Fruit fly (Drosophila melanogaster) whole organism, embryonic: ENCODE measurements around the gene gro.

Experiments
- Abd-B ChIP-seq: fragments of 200-800 bp; sonication (Bioruptor generic); optimal IDR thresholded peaks from 2 replicates; lab custom pipeline; 2018; ENCODE audit warnings: missing biosample characterization, mild to moderate bottlenecking, missing genetic modification characterization, moderate library complexity
- CG10366 ChIP-seq: fragments of 200-800 bp; sonication (Bioruptor generic); IDR thresholded peaks from 2 replicates; pipeline ENCODE4 v1.3.6; 2022; ENCODE audit warnings: missing biosample characterization, missing genetic modification characterization
- CG11504 ChIP-seq: fragments of 200-800 bp; sonication (Bioruptor generic); optimal IDR thresholded peaks from 3 replicates; lab custom pipeline; 2019; ENCODE audit warnings: missing biosample characterization, mild to moderate bottlenecking, missing genetic modification characterization, moderate library complexity
- CG12391 ChIP-seq: fragments of 200-800 bp; sonication (Bioruptor generic); optimal IDR thresholded peaks from 3 replicates; lab custom pipeline; 2018; ENCODE audit warnings: missing biosample characterization, mild to moderate bottlenecking, missing genetic modification characterization, moderate library complexity
- CG16815 ChIP-seq: fragments of 200-800 bp; sonication (Bioruptor generic); optimal IDR thresholded peaks from 3 replicates; lab custom pipeline; 2017; ENCODE audit warnings: missing biosample characterization, mild to moderate bottlenecking, missing genetic modification characterization
- CG17328 ChIP-seq: fragments of 200-800 bp; sonication (Bioruptor generic); IDR thresholded peaks from 2 replicates; pipeline ENCODE4 v1.3.6; 2022; ENCODE audit warnings: missing biosample characterization, missing genetic modification characterization
- CG32532 ChIP-seq: fragments of 200-800 bp; sonication (Bioruptor generic); IDR thresholded peaks from 2 replicates; pipeline ENCODE4 v1.3.6; 2022; ENCODE audit warnings: missing biosample characterization, missing genetic modification characterization
- CG33213 ChIP-seq: fragments of 200-800 bp; sonication (Bioruptor generic); optimal IDR thresholded peaks from 3 replicates; lab custom pipeline; 2016; ENCODE audit warnings: missing biosample characterization, missing genetic modification characterization
- CG34376 ChIP-seq: fragments of 200-800 bp; sonication (Bioruptor generic); optimal IDR thresholded peaks from 2 replicates; lab custom pipeline; 2018; ENCODE audit warnings: missing biosample characterization, mild to moderate bottlenecking, missing genetic modification characterization
- CG34422 ChIP-seq: fragments of 200-800 bp; sonication (Bioruptor generic); IDR thresholded peaks from 3 replicates; pipeline ENCODE4 v1.3.6; 2022; ENCODE audit warnings: missing biosample characterization, missing genetic modification characterization
- CG3726 ChIP-seq: fragments of 200-800 bp; sonication (Bioruptor generic); IDR thresholded peaks from 3 replicates; pipeline ENCODE4, ENCODE4 v1.3.6; 2022; ENCODE audit warnings: missing biosample characterization, missing genetic modification characterization
- CG4282 ChIP-seq: fragments of 200-800 bp; sonication (Bioruptor generic); optimal IDR thresholded peaks from 2 replicates; lab custom pipeline; 2016; ENCODE audit warnings: missing biosample characterization, missing genetic modification characterization
- CG4404 ChIP-seq: fragments of 200-800 bp; sonication (Bioruptor generic); IDR thresholded peaks from 2 replicates; pipeline ENCODE4 v1.3.6; 2022; ENCODE audit warnings: missing biosample characterization, missing genetic modification characterization
- CG4424 ChIP-seq: fragments of 200-800 bp; sonication (Bioruptor generic); optimal IDR thresholded peaks from 3 replicates; lab custom pipeline; 2016; ENCODE audit warnings: missing biosample characterization, missing genetic modification characterization
- CG6689 ChIP-seq: fragments of 200-800 bp; sonication (Bioruptor generic); IDR thresholded peaks from 2 replicates; pipeline ENCODE4 v1.3.6; 2022; ENCODE audit warnings: missing biosample characterization, missing genetic modification characterization
- CG6854 ChIP-seq: fragments of 200-800 bp; sonication (Bioruptor generic); optimal IDR thresholded peaks from 3 replicates; lab custom pipeline; 2017; ENCODE audit warnings: missing biosample characterization, mild to moderate bottlenecking, missing genetic modification characterization
- CG9797 ChIP-seq: fragments of 200-800 bp; sonication (Bioruptor generic); optimal IDR thresholded peaks from 3 replicates; lab custom pipeline; 2018; ENCODE audit warnings: missing biosample characterization, mild to moderate bottlenecking, missing genetic modification characterization
- CG9817 ChIP-seq: fragments of 200-800 bp; sonication (Bioruptor generic); optimal IDR thresholded peaks from 2 replicates; lab custom pipeline; 2018; ENCODE audit warnings: missing biosample characterization, mild to moderate bottlenecking, missing genetic modification characterization, moderate library complexity
- Doc3 ChIP-seq: fragments of 200-800 bp; sonication (Bioruptor generic); IDR thresholded peaks from 3 replicates; pipeline ENCODE4 v1.3.6; 2022; ENCODE audit warnings: missing biosample characterization, missing genetic modification characterization; ENCODE audit not compliant: partially characterized antibody
- E2f2 ChIP-seq: fragments of 200-800 bp; sonication (Bioruptor generic); IDR thresholded peaks from 2 replicates; pipeline ENCODE4 v1.3.6; 2022; ENCODE audit warnings: missing biosample characterization, missing genetic modification characterization
- Eip74EF ChIP-seq, 2 experiments: fragments of 200-800 bp in 1 of 2; fragments of >200 bp in 1 of 2; sonication (Bioruptor generic) in 1 of 2; optimal IDR thresholded peaks; 2 replicates each; lab custom pipeline; 2017 to 2019; ENCODE audit warnings: missing biosample characterization in 2 of 2, missing genetic modification characterization in 2 of 2, mild to moderate bottlenecking in 1 of 2, moderate library complexity in 1 of 2
- Jarid2 ChIP-seq: fragments of 200-800 bp; sonication (Bioruptor generic); optimal IDR thresholded peaks from 3 replicates; lab custom pipeline; 2017; ENCODE audit warnings: mild to moderate bottlenecking, missing biosample characterization, missing genetic modification reagents, missing genetic modification characterization
- Meics ChIP-seq: fragments of 200-800 bp; sonication (Bioruptor generic); optimal IDR thresholded peaks from 2 replicates; lab custom pipeline; 2017; ENCODE audit warnings: missing biosample characterization, mild to moderate bottlenecking, missing genetic modification characterization
- Nf-YC ChIP-seq: fragments of 200-800 bp; optimal IDR thresholded peaks from 3 replicates; lab custom pipeline; 2019; ENCODE audit warnings: missing biosample characterization, mild to moderate bottlenecking, missing genetic modification characterization, moderate library complexity
- Pdp1 ChIP-seq, 2 experiments: fragments of 200-800 bp; sonication (Bioruptor generic); optimal IDR thresholded peaks; 3 replicates each; lab custom pipeline; 2016; ENCODE audit warnings: missing biosample characterization in 2 of 2, missing genetic modification characterization in 2 of 2, mild to moderate bottlenecking in 1 of 2, moderate library complexity in 1 of 2
- Scr ChIP-seq: fragments of 200-800 bp; sonication (Bioruptor generic); IDR thresholded peaks from 2 replicates; pipeline ENCODE4 v1.3.6; 2022; ENCODE audit warnings: missing biosample characterization, missing genetic modification characterization; ENCODE audit not compliant: partially characterized antibody
- Usf ChIP-seq: fragments of 200-800 bp; sonication (Bioruptor generic); optimal IDR thresholded peaks from 2 replicates; lab custom pipeline; 2017; ENCODE audit warnings: missing genotype, missing biosample characterization, missing genetic modification characterization
- Vsx1 ChIP-seq: fragments of 200-800 bp; sonication (Bioruptor generic); optimal IDR thresholded peaks from 2 replicates; lab custom pipeline; 2017; ENCODE audit warnings: missing biosample characterization, mild to moderate bottlenecking, missing genetic modification characterization, missing genetic modification reagents
- al ChIP-seq: fragments of 200-800 bp; sonication (Bioruptor generic); IDR thresholded peaks from 2 replicates; pipeline ENCODE4 v1.3.6; 2022; ENCODE audit warnings: missing biosample characterization, missing genetic modification characterization
- ap ChIP-seq: fragments of 200-800 bp; sonication (Bioruptor generic); IDR thresholded peaks from 2 replicates; pipeline ENCODE4 v1.3.6; 2022; ENCODE audit warnings: missing biosample characterization, missing genetic modification characterization
- ase ChIP-seq: fragments of 200-800 bp; sonication (Bioruptor generic); IDR thresholded peaks from 3 replicates; pipeline ENCODE4 v1.3.6; 2022; ENCODE audit warnings: missing biosample characterization, missing genetic modification characterization
- ash1 ChIP-seq: fragments of 200-800 bp; sonication (Bioruptor generic); optimal IDR thresholded peaks from 2 replicates; lab custom pipeline; 2018; ENCODE audit warnings: missing biosample characterization, mild to moderate bottlenecking, missing genetic modification characterization
- bigmax ChIP-seq: fragments of 200-800 bp; sonication (Bioruptor generic); optimal IDR thresholded peaks from 2 replicates; lab custom pipeline; 2018; ENCODE audit warnings: missing biosample characterization, mild to moderate bottlenecking, missing genetic modification characterization
- fd96Cb ChIP-seq: fragments of 200-800 bp; sonication (Bioruptor generic); optimal IDR thresholded peaks from 2 replicates; lab custom pipeline; 2018; ENCODE audit warnings: missing biosample characterization, mild to moderate bottlenecking, missing genetic modification characterization, moderate library complexity
- gcm2 ChIP-seq: fragments of 200-800 bp; sonication (Bioruptor generic); optimal IDR thresholded peaks from 2 replicates; lab custom pipeline; 2016; ENCODE audit warnings: missing biosample characterization, missing genetic modification characterization
- gsb-n ChIP-seq: fragments of 200-800 bp; sonication (Bioruptor generic); optimal IDR thresholded peaks from 3 replicates; lab custom pipeline; 2018; ENCODE audit warnings: missing biosample characterization, mild to moderate bottlenecking, missing genetic modification characterization
- jing ChIP-seq: fragments of 200-800 bp; sonication (Bioruptor generic); optimal IDR thresholded peaks from 2 replicates; lab custom pipeline; 2018; ENCODE audit warnings: missing biosample characterization, mild to moderate bottlenecking, missing genetic modification characterization
- lab ChIP-seq: fragments of 200-800 bp; sonication (Bioruptor generic); optimal IDR thresholded peaks from 3 replicates; lab custom pipeline; 2017; ENCODE audit warnings: missing biosample characterization, missing genetic modification characterization, mild to moderate bottlenecking, moderate library complexity, missing genetic modification reagents
- lbe ChIP-seq: fragments of 200-800 bp; sonication (Bioruptor generic); optimal IDR thresholded peaks from 2 replicates; lab custom pipeline; 2016; ENCODE audit warnings: missing biosample characterization, mild to moderate bottlenecking, missing genetic modification characterization
- lola ChIP-seq, 3 experiments: fragments of >200 bp in 2 of 3; fragments of 200-800 bp in 1 of 3; sonication (Bioruptor generic) in 1 of 3; optimal IDR thresholded peaks; 2 replicates each; lab custom pipeline; 2017 to 2019; ENCODE audit warnings: missing biosample characterization in 3 of 3, missing genetic modification characterization in 3 of 3, mild to moderate bottlenecking in 1 of 3, moderate library complexity in 1 of 3
- nau ChIP-seq: fragments of 200-800 bp; sonication (Bioruptor generic); optimal IDR thresholded peaks from 3 replicates; lab custom pipeline; 2017; ENCODE audit warnings: missing biosample characterization, mild to moderate bottlenecking, missing genetic modification characterization, missing genetic modification reagents
- nerfin-1 ChIP-seq: fragments of 200-800 bp; sonication (Bioruptor generic); optimal IDR thresholded peaks from 3 replicates; lab custom pipeline; 2019; ENCODE audit warnings: missing biosample characterization, mild to moderate bottlenecking, missing genetic modification characterization, moderate library complexity
- oc ChIP-seq: fragments of 200-800 bp; sonication (Bioruptor generic); optimal IDR thresholded peaks from 2 replicates; lab custom pipeline; 2018; ENCODE audit warnings: missing biosample characterization, mild to moderate bottlenecking, missing genetic modification characterization, moderate library complexity
- pfk ChIP-seq: fragments of 200-800 bp; sonication (Bioruptor generic); optimal IDR thresholded peaks from 2 replicates; lab custom pipeline; 2018; ENCODE audit warnings: missing biosample characterization, mild to moderate bottlenecking, missing genetic modification characterization, moderate library complexity
- sisA ChIP-seq: fragments of 200-800 bp; sonication (Bioruptor generic); IDR thresholded peaks from 2 replicates; pipeline ENCODE4 v1.3.6; 2022; ENCODE audit warnings: missing biosample characterization, missing genetic modification characterization
- sna ChIP-seq: fragments of 200-800 bp; sonication (Bioruptor generic); IDR thresholded peaks from 2 replicates; pipeline ENCODE4 v1.3.6; 2022; ENCODE audit warnings: missing biosample characterization, missing genetic modification characterization; ENCODE audit not compliant: partially characterized antibody
- vvl ChIP-seq: fragments of 200-800 bp; sonication (Bioruptor generic); IDR thresholded peaks from 2 replicates; pipeline ENCODE4 v1.3.6; 2022; ENCODE audit warnings: missing biosample characterization, missing genetic modification characterization
- wdn ChIP-seq: fragments of 200-800 bp; sonication (Bioruptor generic); IDR thresholded peaks from 2 replicates; pipeline ENCODE4 v1.3.6; 2022; ENCODE audit warnings: missing biosample characterization, missing genetic modification characterization

gro gene

dm6 chr3R:26012801-26013663, 28.5 kb upstream of the gro start (continued):
- TF ChIP-seq Nf-YC (tag; lab: Kevin White, UChicago) (peak; percentile 26), CG9817 (no peak), Usf (no peak), Meics (GFP tag; lab: Kevin White, UChicago) (no peak), CG16815 (GFP tag; lab: Kevin White, UChicago) (peak; percentile 27), CG4282 (GFP tag; lab: Kevin White, UChicago) (no peak), ase (GFP tag; lab: Robert Waterston, UW) (no peak), CG6854 (no peak), Eip74EF (GFP tag; optimal IDR thresholded peaks at IDR 0.05; lab: Kevin White, UChicago) (peak in 1 of 2 experiments; percentile 21), CG6689 (GFP tag; lab: Robert Waterston, UW) (peak; percentile 67), sna (GFP tag; lab: Robert Waterston, UW) (no peak), CG33213 (no peak), lab (GFP tag; lab: Kevin White, UChicago) (no peak), vvl (GFP tag; lab: Robert Waterston, UW) (peak; percentile 68), CG17328 (GFP tag; lab: Robert Waterston, UW) (peak; percentile 49; the same call in 1 of the 2 replicates), jing (GFP tag; lab: Kevin White, UChicago) (no peak), Jarid2 (no peak), Abd-B (GFP tag; lab: Kevin White, UChicago) (peak; percentile 29), CG34422 (GFP tag; lab: Robert Waterston, UW) (no peak; the same call in 2 of the 3 replicates), CG32532 (peak; percentile 23; the same call in 1 of the 2 replicates), gcm2 (GFP tag; lab: Kevin White, UChicago) (no peak), ap (GFP tag; lab: Robert Waterston, UW) (no peak), ash1 (no peak), CG10366 (GFP tag; lab: Robert Waterston, UW) (no peak), sisA (GFP tag; lab: Robert Waterston, UW) (no peak), CG4424 (GFP tag; lab: Kevin White, UChicago) (peak; percentile 21), E2f2 (GFP tag; lab: Robert Waterston, UW) (0 out of 2 replicates have a peak, but pooled peaks have one; percentile 11), CG11504 (tag; lab: Kevin White, UChicago) (peak; percentile 48), Vsx1 (GFP tag; lab: Kevin White, UChicago) (peak; percentile 29), CG34376 (GFP tag; lab: Kevin White, UChicago) (no peak), CG9797 (GFP tag; lab: Kevin White, UChicago) (no peak), wdn (GFP tag; lab: Robert Waterston, UW) (no peak), CG12391 (tag; lab: Kevin White, UChicago) (peak; percentile 66), Pdp1 (GFP tag; optimal IDR thresholded peaks at IDR 0.05; lab: Kevin White, UChicago) (no peak), CG4404 (GFP tag; lab: Robert Waterston, UW) (no peak), oc (tag; lab: Kevin White, UChicago) (peak; percentile 30), lola (GFP tag; optimal IDR thresholded peaks at IDR 0.05; lab: Kevin White, UChicago) (peak in 1 of 3 experiments; percentile 86), lbe (GFP tag; lab: Kevin White, UChicago) (no peak), fd96Cb (tag; lab: Kevin White, UChicago) (peak; percentile 51), pfk (no peak), al (GFP tag; lab: Robert Waterston, UW) (no peak), CG3726 (GFP tag; lab: Robert Waterston, UW) (no peak), bigmax (no peak), Doc3 (GFP tag; lab: Robert Waterston, UW) (no peak), nau (GFP tag; lab: Kevin White, UChicago) (no peak), Scr (GFP tag; lab: Robert Waterston, UW) (no peak), gsb-n (tag; lab: Kevin White, UChicago) (peak; percentile 85), nerfin-1 (tag; lab: Kevin White, UChicago) (peak; percentile 41)
